Worm (Caenorhabditis elegans): Measurements from ENCODE around the gene F58F12.2.

ce11 chrII:6349968-6350367, 37.9 kb downstream of the F58F12.2 start:
- TF ChIP-seq ama-1 (optimal IDR thresholded peaks at IDR 0.05) (no peak), tbx-7 (tag; optimal IDR thresholded peaks at IDR 0.05) (no peak)

Data from whole organism, late embryonic.